Worm (Caenorhabditis elegans) whole organism, L2 larva: ENCODE results near the gene C54F6.19.
"Not testable (repeated sequence)": the region's sequence is repeated elsewhere in the genome, so short reads cannot be mapped to it uniquely, and the experiment has no call there.

Experiments used
- C34F6.9 ChIP-seq: fragments of 150-350 bp; optimal IDR thresholded peaks from 2 replicates; lab custom pipeline; 2014; ENCODE audit warnings: missing biosample characterization, missing genetic modification characterization
- F13H6.1 ChIP-seq: sonication (generic microtip); optimal IDR thresholded peaks from 2 replicates; lab custom pipeline; 2016; ENCODE audit warnings: missing genetic modification characterization, missing compliant biosample characterization
- R02D3.7 ChIP-seq: fragments of 150-350 bp; optimal IDR thresholded peaks from 2 replicates; lab custom pipeline; 2014; ENCODE audit warnings: missing biosample characterization, missing genetic modification characterization
- Y55F3AM.14 ChIP-seq: fragments of 200-800 bp; sonication (Bioruptor generic); optimal IDR thresholded peaks from 2 replicates; lab custom pipeline; 2018; ENCODE audit warnings: mild to moderate bottlenecking, missing genetic modification characterization, missing compliant biosample characterization
- alr-1 ChIP-seq: fragments of 150-350 bp; optimal IDR thresholded peaks from 2 replicates; lab custom pipeline; 2014; ENCODE audit warnings: missing biosample characterization, missing genetic modification characterization
- aly-2 ChIP-seq: fragments of 150-350 bp; optimal IDR thresholded peaks from 2 replicates; lab custom pipeline; 2014; ENCODE audit warnings: missing biosample characterization, missing genetic modification characterization
- ceh-82 ChIP-seq: fragments of 150-350 bp; optimal IDR thresholded peaks from 2 replicates; lab custom pipeline; 2014; ENCODE audit warnings: missing biosample characterization, missing genetic modification characterization
- crh-2 ChIP-seq: sonication (generic microtip); optimal IDR thresholded peaks from 2 replicates; lab custom pipeline; 2017; ENCODE audit warnings: missing biosample characterization, missing genetic modification characterization
- fos-1 ChIP-seq: fragments of 150-350 bp; optimal IDR thresholded peaks from 2 replicates; lab custom pipeline; 2014; ENCODE audit warnings: missing biosample characterization, missing genetic modification characterization
- gmeb-1 ChIP-seq: fragments of 150-350 bp; optimal IDR thresholded peaks from 2 replicates; lab custom pipeline; 2014; ENCODE audit warnings: missing biosample characterization, missing genetic modification characterization
- lin-13 ChIP-seq: fragments of 150-350 bp; optimal IDR thresholded peaks from 2 replicates; lab custom pipeline; 2014; ENCODE audit warnings: missing biosample characterization, missing genetic modification reagents, missing genetic modification characterization
- lsy-2 ChIP-seq, 2 experiments: fragments of 150-350 bp in 1 of 2; sonication (generic microtip) in 1 of 2; optimal IDR thresholded peaks; 2 replicates each; lab custom pipeline; 2014 to 2017; ENCODE audit warnings: missing biosample characterization in 2 of 2, missing genetic modification characterization in 2 of 2
- mab-5 ChIP-seq: fragments of 150-350 bp; optimal IDR thresholded peaks from 2 replicates; lab custom pipeline; 2014; ENCODE audit warnings: missing biosample characterization, missing genetic modification characterization
- nhr-11 ChIP-seq: fragments of 150-350 bp; optimal IDR thresholded peaks from 2 replicates; lab custom pipeline; 2014; ENCODE audit warnings: missing biosample characterization, missing genetic modification characterization
- nhr-12 ChIP-seq: fragments of 150-350 bp; optimal IDR thresholded peaks from 2 replicates; lab custom pipeline; 2014; ENCODE audit warnings: missing biosample characterization, missing genetic modification characterization
- nhr-129 ChIP-seq: fragments of 150-350 bp; optimal IDR thresholded peaks from 2 replicates; lab custom pipeline; 2014; ENCODE audit warnings: missing biosample characterization, missing genetic modification characterization
- nhr-21 ChIP-seq: fragments of 150-350 bp; optimal IDR thresholded peaks from 2 replicates; lab custom pipeline; 2014; ENCODE audit warnings: missing biosample characterization, missing genetic modification characterization
- nhr-23 ChIP-seq: fragments of 150-350 bp; optimal IDR thresholded peaks from 2 replicates; lab custom pipeline; 2014; ENCODE audit warnings: missing biosample characterization, missing genetic modification reagents, missing genetic modification characterization
- nhr-237 ChIP-seq: fragments of 150-350 bp; optimal IDR thresholded peaks from 2 replicates; lab custom pipeline; 2014; ENCODE audit warnings: missing biosample characterization, missing genetic modification characterization
- nhr-25 ChIP-seq: fragments of 150-350 bp; sonication (generic microtip); optimal IDR thresholded peaks from 3 replicates; lab custom pipeline; 2014; ENCODE audit warnings: missing biosample characterization, missing genetic modification characterization
- nhr-6 ChIP-seq: fragments of 150-350 bp; optimal IDR thresholded peaks from 2 replicates; lab custom pipeline; 2014; ENCODE audit warnings: missing biosample characterization, missing genetic modification characterization
- peb-1 ChIP-seq: fragments of 150-350 bp; optimal IDR thresholded peaks from 2 replicates; lab custom pipeline; 2014; ENCODE audit warnings: missing biosample characterization, missing genetic modification characterization
- sma-3 ChIP-seq: sonication (generic microtip); optimal IDR thresholded peaks from 2 replicates; lab custom pipeline; 2016; ENCODE audit warnings: missing genetic modification reagents, missing genetic modification characterization, missing compliant biosample characterization
- sma-9 ChIP-seq, 2 experiments: fragments of 150-350 bp in 1 of 2; sonication (generic microtip) in 1 of 2; optimal IDR thresholded peaks; 2 replicates each; lab custom pipeline; 2014 to 2016; ENCODE audit warnings: missing genetic modification characterization in 2 of 2, mild to moderate bottlenecking in 1 of 2, missing biosample characterization in 1 of 2, missing compliant biosample characterization in 1 of 2, missing genetic modification reagents in 1 of 2, moderate library complexity in 1 of 2
- unc-39 ChIP-seq: fragments of 150-350 bp; optimal IDR thresholded peaks from 2 replicates; lab custom pipeline; 2014; ENCODE audit warnings: missing biosample characterization, missing genetic modification characterization
- unc-55 ChIP-seq: fragments of 150-350 bp; sonication (generic microtip); optimal IDR thresholded peaks from 3 replicates; lab custom pipeline; 2014; ENCODE audit warnings: missing biosample characterization, missing genetic modification reagents, missing genetic modification characterization
- zag-1 ChIP-seq: fragments of 150-350 bp; optimal IDR thresholded peaks from 2 replicates; lab custom pipeline; 2014; ENCODE audit warnings: missing biosample characterization, missing genetic modification characterization
- ztf-11 ChIP-seq: sonication (generic microtip); optimal IDR thresholded peaks from 2 replicates; lab custom pipeline; 2017; ENCODE audit warnings: missing biosample characterization, missing genetic modification characterization
- ztf-4 ChIP-seq: fragments of 150-350 bp; optimal IDR thresholded peaks from 2 replicates; lab custom pipeline; 2014; ENCODE audit warnings: missing biosample characterization, missing genetic modification characterization

The C54F6.19 gene

DNA sequence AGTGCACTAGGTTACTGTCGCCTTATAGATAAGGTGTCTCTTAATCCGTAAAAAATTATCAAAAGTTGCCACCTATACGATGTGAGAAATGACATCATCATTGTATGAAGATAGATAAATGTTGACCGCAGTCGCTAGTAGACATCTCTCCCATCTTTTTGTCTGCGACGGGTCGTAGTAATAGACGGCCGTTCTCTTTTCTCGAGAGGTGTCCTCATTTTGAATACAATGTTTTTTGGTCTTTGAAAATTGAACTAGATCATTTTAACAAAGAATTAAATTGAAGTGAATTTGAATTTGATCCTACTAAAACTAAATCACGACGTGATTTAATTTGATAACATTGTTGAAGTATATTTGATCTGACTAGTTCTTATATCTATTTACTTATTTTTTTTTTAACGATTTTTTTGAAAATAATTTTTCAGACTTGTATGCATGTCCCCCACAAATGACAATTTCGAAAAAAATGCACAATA, 36.7 kb upstream of the C54F6.19 start, which contains the start of the genes str-31 and nhr-172:
Gene str-31 (minus strand): TSS at position 101 of the 479 bp plus-strand sequence.
Gene nhr-172 (plus strand): TSS at position 429 of the 479 bp plus-strand sequence.
- TF ChIP-seq nhr-21 (tag; lab: Kevin White, UChicago) (no peak), sma-9 (GFP tag; optimal IDR thresholded peaks at IDR 0.05; lab: Kevin White, UChicago) (peak; percentile 1), sma-9 (tag; optimal IDR thresholded peaks at IDR 0.05; lab: Kevin White, UChicago) (no peak)

DNA sequence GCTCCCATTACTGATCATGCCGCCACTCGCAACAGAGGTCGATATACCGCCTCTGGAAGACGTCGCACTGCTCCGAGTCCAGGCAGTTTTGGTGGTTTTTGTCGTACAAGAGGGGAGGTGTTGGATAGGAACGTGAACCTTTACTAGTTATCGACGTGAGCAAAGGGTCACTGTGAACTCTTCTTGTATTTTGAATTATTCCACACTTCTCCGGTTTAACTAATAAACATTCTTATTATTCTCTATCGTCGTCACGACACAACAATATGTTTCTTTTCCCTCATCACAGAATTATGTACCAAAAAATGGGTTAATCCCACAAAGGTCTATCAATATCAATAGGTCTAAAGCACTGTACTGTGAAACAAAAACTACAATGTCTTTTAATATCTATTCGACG, 33.8 kb upstream of the C54F6.19 start, which contains the start of gene nhr-171:
Gene nhr-171 (plus strand): TSS at position 301 of the 400 bp plus-strand sequence.
- TF ChIP-seq nhr-11 (tag; lab: Kevin White, UChicago); ztf-11; sma-9 (GFP tag; optimal IDR thresholded peaks at IDR 0.05; lab: Kevin White, UChicago); sma-9 (tag; optimal IDR thresholded peaks at IDR 0.05; lab: Kevin White, UChicago): not testable (repeated sequence)

DNA sequence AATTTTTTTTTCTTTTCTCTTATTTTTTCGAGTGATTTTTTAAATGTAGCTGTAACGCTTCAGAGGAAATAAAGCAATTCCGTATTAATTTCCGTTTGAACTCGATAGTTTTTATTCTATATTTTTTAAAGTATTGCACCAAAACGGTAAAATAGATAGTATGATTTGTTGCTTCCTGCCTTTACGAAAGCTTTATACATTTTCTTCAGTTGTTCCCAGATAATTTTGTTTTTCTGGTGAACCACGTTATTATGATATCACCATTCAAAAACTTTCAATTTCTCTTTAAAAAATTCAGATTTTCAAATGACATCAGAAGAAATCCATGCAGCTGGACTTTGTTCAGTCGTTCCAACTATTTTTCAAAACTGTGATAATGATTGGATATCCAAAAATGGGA, 30.3 kb upstream of the C54F6.19 start, which contains the start of gene srb-18:
Gene srb-18 (plus strand): TSS at position 301 of the 400 bp plus-strand sequence.
- TF ChIP-seq ztf-4: no peak
- TF ChIP-seq nhr-25 (tag; lab: Kevin White, UChicago): no peak
- no peak for TF ChIP-seq sma-9 (GFP tag; optimal IDR thresholded peaks at IDR 0.05; lab: Kevin White, UChicago)
- TF ChIP-seq sma-9 (tag; optimal IDR thresholded peaks at IDR 0.05; lab: Kevin White, UChicago): no peak
- no peak for TF ChIP-seq nhr-6
- TF ChIP-seq nhr-237 (tag; lab: Kevin White, UChicago): no peak
- no peak for TF ChIP-seq zag-1 (tag; lab: Kevin White, UChicago)
- no peak for TF ChIP-seq C34F6.9 (tag; lab: Kevin White, UChicago)
- no peak for TF ChIP-seq nhr-12 (tag; lab: Kevin White, UChicago)
- no peak for TF ChIP-seq ztf-11
- TF ChIP-seq, all 48 proteins: peak for 0

DNA sequence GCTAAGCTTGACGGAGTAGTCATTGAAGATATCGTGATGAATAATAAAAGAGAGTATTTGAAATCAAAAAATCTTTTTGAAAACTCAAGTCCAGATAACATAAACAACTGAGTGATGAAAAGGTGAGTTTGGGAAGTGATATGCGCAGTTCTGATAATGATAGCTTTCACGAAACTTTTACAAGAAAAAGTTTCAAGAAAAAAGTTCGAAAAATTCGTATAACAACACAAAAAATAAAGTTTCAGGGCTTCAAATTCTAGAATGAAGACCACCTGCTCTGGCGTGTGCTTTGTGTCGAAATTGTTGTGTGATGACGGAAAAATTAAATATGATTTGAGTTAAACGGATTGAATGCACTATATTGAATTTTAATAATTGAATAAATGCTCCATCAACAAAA, 25.2 kb upstream of the C54F6.19 start, which contains the start of gene srb-19:
Gene srb-19 (minus strand): TSS at position 101 of the 400 bp plus-strand sequence.
- TF ChIP-seq lin-13 (GFP tag; lab: Kevin White, UChicago) (no peak), mab-5 (tag; lab: Kevin White, UChicago) (no peak), F13H6.1 (tag; lab: Kevin White, UChicago) (no peak), alr-1 (tag; lab: Kevin White, UChicago) (no peak), lsy-2 (tag; optimal IDR thresholded peaks at IDR 0.05; lab: Kevin White, UChicago) (no peak), nhr-21 (tag; lab: Kevin White, UChicago) (no peak), R02D3.7 (tag; lab: Kevin White, UChicago) (no peak), ztf-11 (no peak), sma-3 (GFP tag; lab: Kevin White, UChicago) (no peak), fos-1 (no peak), C34F6.9 (tag; lab: Kevin White, UChicago) (no peak), nhr-237 (tag; lab: Kevin White, UChicago) (no peak), nhr-129 (tag; lab: Kevin White, UChicago) (no peak)

DNA sequence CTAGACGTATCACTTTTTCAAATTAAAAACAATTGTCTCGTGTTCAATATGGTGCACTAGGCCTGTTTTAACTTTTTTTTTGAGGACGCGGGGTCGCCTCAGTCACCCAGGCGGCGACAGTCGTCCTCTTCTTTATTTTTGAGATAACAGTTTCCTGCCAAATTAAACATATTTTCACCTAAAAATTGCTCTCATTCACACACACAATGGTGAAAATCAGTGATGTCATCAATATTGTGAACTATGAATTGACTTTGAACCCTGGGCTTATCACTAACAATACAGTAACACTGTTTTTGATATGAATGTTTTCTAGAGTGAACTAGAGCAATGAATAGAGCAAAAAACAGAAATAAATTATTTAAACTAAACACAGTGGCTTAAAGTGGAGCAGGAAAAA, 24.0 kb upstream of the C54F6.19 start:
- peak; percentile 16 for TF ChIP-seq sma-9 (GFP tag; optimal IDR thresholded peaks at IDR 0.05; lab: Kevin White, UChicago)
- no peak for TF ChIP-seq sma-9 (tag; optimal IDR thresholded peaks at IDR 0.05; lab: Kevin White, UChicago)
- TF ChIP-seq nhr-23 (tag; lab: Kevin White, UChicago): no peak
- TF ChIP-seq fos-1: peak; percentile 7
- TF ChIP-seq ceh-82 (tag; lab: Kevin White, UChicago): no peak
- TF ChIP-seq lsy-2 (tag; optimal IDR thresholded peaks at IDR 0.05; lab: Kevin White, UChicago): no peak
- TF ChIP-seq nhr-11 (tag; lab: Kevin White, UChicago): no peak
- no peak for TF ChIP-seq unc-55 (GFP tag; lab: Kevin White, UChicago)
- peak; percentile 15 for TF ChIP-seq gmeb-1 (tag; lab: Kevin White, UChicago)
- TF ChIP-seq peb-1 (tag; lab: Kevin White, UChicago): no peak
- no peak for TF ChIP-seq unc-39 (tag; lab: Kevin White, UChicago)
- no peak for TF ChIP-seq zag-1 (tag; lab: Kevin White, UChicago)
- TF ChIP-seq crh-2 (tag; lab: Kevin White, UChicago): no peak

DNA sequence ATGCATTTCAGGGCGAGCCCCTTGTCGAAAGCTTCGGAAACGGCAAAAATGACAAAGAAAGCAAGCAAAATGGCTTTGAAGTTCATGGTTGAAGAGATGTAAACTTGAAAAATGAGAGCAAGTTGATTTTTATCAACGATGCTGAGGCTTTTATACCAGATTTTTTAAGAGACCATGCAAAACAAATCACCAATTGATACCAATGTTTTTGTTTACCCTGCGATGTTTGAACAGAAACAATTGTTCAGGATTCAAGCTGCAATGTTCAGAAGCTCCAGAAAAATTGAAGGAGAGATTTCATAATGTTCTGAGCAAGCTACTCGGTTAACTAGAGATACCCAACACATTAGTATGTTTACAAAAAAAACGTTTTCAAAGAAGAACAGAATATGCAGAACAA, 23.0 kb upstream of the C54F6.19 start, which contains the start of gene C54F6.15:
Gene C54F6.15 (minus strand): TSS at position 101 of the 400 bp plus-strand sequence.
- TF ChIP-seq Y55F3AM.14 (GFP tag; lab: Kevin White, UChicago) (no peak), nhr-11 (tag; lab: Kevin White, UChicago) (no peak), fos-1 (no peak), nhr-23 (tag; lab: Kevin White, UChicago) (no peak), C34F6.9 (tag; lab: Kevin White, UChicago) (no peak), aly-2 (tag; lab: Kevin White, UChicago) (no peak), sma-9 (GFP tag; optimal IDR thresholded peaks at IDR 0.05; lab: Kevin White, UChicago) (no peak), sma-9 (tag; optimal IDR thresholded peaks at IDR 0.05; lab: Kevin White, UChicago) (no peak)
